Worm (Caenorhabditis elegans): ENCODE measurements around the gene Y59A8A.8.
A peak's percentile ranks its signal among the peaks of the same experiment; 100 is the strongest.

ce11 chrV:17857901-17858300 is 7.5 kb upstream of the Y59A8A.8 start:
- TF ChIP-seq cebp-2 (GFP tag; IDR thresholded peaks at IDR 0.05) (no peak), ceh-58 (GFP tag; IDR thresholded peaks at IDR 0.05) (no peak), snpc-4 (GFP tag; optimal IDR thresholded peaks at IDR 0.05) (peak; percentile 23), snpc-4 (tag; optimal IDR thresholded peaks at IDR 0.05) (peak in 2 of 4 experiments; percentile 77 to 82), nhr-179 (tag; optimal IDR thresholded peaks at IDR 0.05) (no peak), hlh-12 (tag; optimal IDR thresholded peaks at IDR 0.05) (no peak), ama-1 (optimal IDR thresholded peaks at IDR 0.05) (no peak), ama-1 (GFP tag; optimal IDR thresholded peaks at IDR 0.05) (no peak), die-1 (tag; optimal IDR thresholded peaks at IDR 0.05) (no peak), egrh-3 (GFP tag; IDR thresholded peaks at IDR 0.05) (peak; percentile 33), pbrm-1 (GFP tag; IDR thresholded peaks at IDR 0.05) (peak; percentile 78), C17E4.6 (GFP tag; IDR thresholded peaks at IDR 0.05) (no peak), lir-1 (GFP tag; conservative IDR thresholded peaks at IDR 0.05) (peak; percentile 44; the same call in 1 of the 2 replicates), madf-6 (GFP tag; IDR thresholded peaks at IDR 0.05) (no peak; the same call in 1 of the 2 replicates), lin-35 (GFP tag; optimal IDR thresholded peaks at IDR 0.05) (peak in 1 of 3 experiments; percentile 66)
